Worm (Caenorhabditis elegans) whole organism, early embryonic: ENCODE results near the gene C54F6.15.

Experiments used
- B0310.2 ChIP-seq: sonication (generic microtip); optimal IDR thresholded peaks from 2 replicates; lab custom pipeline; 2016; ENCODE audit warnings: mild to moderate bottlenecking, missing genetic modification characterization, missing compliant biosample characterization
- F13C5.2 ChIP-seq: sonication (generic microtip); optimal IDR thresholded peaks from 2 replicates; lab custom pipeline; 2017; ENCODE audit warnings: mild to moderate bottlenecking, missing genetic modification characterization, inconsistent platforms, missing compliant biosample characterization
- aly-1 ChIP-seq: sonication (generic microtip); optimal IDR thresholded peaks from 2 replicates; lab custom pipeline; 2016; ENCODE audit warnings: missing genetic modification characterization, missing compliant biosample characterization
- ama-1 ChIP-seq: fragments of 150-350 bp; optimal IDR thresholded peaks from 2 replicates; lab custom pipeline; 2014
- ceh-13 ChIP-seq: fragments of 200-800 bp; sonication (Bioruptor generic); optimal IDR thresholded peaks from 2 replicates; lab custom pipeline; 2018; ENCODE audit warnings: mild to moderate bottlenecking, missing genetic modification characterization, missing compliant biosample characterization
- ceh-36 ChIP-seq: sonication (generic microtip); optimal IDR thresholded peaks from 2 replicates; lab custom pipeline; 2016; ENCODE audit warnings: missing genetic modification characterization, inconsistent platforms, missing compliant biosample characterization
- ets-7 ChIP-seq: sonication (generic microtip); optimal IDR thresholded peaks from 2 replicates; lab custom pipeline; 2016; ENCODE audit warnings: missing genotype, missing genetic modification characterization, missing compliant biosample characterization
- flt-1 ChIP-seq: fragments of 200-800 bp; sonication (Bioruptor generic); IDR thresholded peaks from 2 replicates; pipeline ENCODE4 v1.3.6; 2022; ENCODE audit warnings: missing genetic modification characterization, missing compliant biosample characterization
- hmbx-1 ChIP-seq: sonication (generic microtip); optimal IDR thresholded peaks from 2 replicates; lab custom pipeline; 2016; ENCODE audit warnings: mild to moderate bottlenecking, missing genetic modification characterization, missing compliant biosample characterization
- hmg-4 ChIP-seq: fragments of 200-800 bp; sonication (Bioruptor generic); optimal IDR thresholded peaks from 2 replicates; lab custom pipeline; 2018; ENCODE audit warnings: mild to moderate bottlenecking, missing genetic modification characterization, missing compliant biosample characterization
- hnd-1 ChIP-seq: sonication (generic microtip); optimal IDR thresholded peaks from 2 replicates; lab custom pipeline; 2016; ENCODE audit warnings: missing genetic modification characterization, missing compliant biosample characterization
- pes-1 ChIP-seq: fragments of 200-800 bp; sonication (Bioruptor generic); IDR thresholded peaks from 2 replicates; pipeline ENCODE4 v1.3.6; 2022; ENCODE audit warnings: missing genetic modification reagents, missing genetic modification characterization, missing compliant biosample characterization
- scrt-1 ChIP-seq: fragments of 200-800 bp; sonication (Bioruptor generic); IDR thresholded peaks from 2 replicates; pipeline ENCODE4 v1.3.6; 2022; ENCODE audit warnings: missing genetic modification characterization, missing compliant biosample characterization
- sea-1 ChIP-seq: fragments of 200-800 bp; sonication (Bioruptor generic); conservative IDR thresholded peaks from 2 replicates; pipeline ENCODE4 v1.3.6; 2022; ENCODE audit warnings: missing genetic modification characterization, missing compliant biosample characterization
- tbx-11 ChIP-seq: fragments of 200-800 bp; sonication (Bioruptor generic); IDR thresholded peaks from 2 replicates; pipeline ENCODE4 v1.3.6; 2022; ENCODE audit warnings: missing genetic modification characterization, missing compliant biosample characterization
- tbx-37 ChIP-seq: fragments of 200-800 bp; sonication (Bioruptor generic); conservative IDR thresholded peaks from 2 replicates; pipeline ENCODE4 v1.3.6; 2022; ENCODE audit warnings: missing genetic modification reagents, missing genetic modification characterization, missing compliant biosample characterization
- tra-4 ChIP-seq: sonication (generic microtip); optimal IDR thresholded peaks from 2 replicates; lab custom pipeline; 2017; ENCODE audit warnings: missing genetic modification characterization, missing compliant biosample characterization

C54F6.15 gene

DNA sequence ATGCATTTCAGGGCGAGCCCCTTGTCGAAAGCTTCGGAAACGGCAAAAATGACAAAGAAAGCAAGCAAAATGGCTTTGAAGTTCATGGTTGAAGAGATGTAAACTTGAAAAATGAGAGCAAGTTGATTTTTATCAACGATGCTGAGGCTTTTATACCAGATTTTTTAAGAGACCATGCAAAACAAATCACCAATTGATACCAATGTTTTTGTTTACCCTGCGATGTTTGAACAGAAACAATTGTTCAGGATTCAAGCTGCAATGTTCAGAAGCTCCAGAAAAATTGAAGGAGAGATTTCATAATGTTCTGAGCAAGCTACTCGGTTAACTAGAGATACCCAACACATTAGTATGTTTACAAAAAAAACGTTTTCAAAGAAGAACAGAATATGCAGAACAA, at the start of gene C54F6.15:
C54F6.15 (minus strand) TSS at position 101 of the 400 bp plus-strand sequence.
- no peak for TF ChIP-seq sea-1 (GFP tag; lab: Robert Waterston, UW)
- no peak for TF ChIP-seq ets-7 (tag; lab: Kevin White, UChicago)
- no peak for TF ChIP-seq tbx-11 (GFP tag; lab: Robert Waterston, UW)
- no peak for TF ChIP-seq tbx-37 (GFP tag; lab: Robert Waterston, UW)
- TF ChIP-seq scrt-1 (GFP tag; lab: Robert Waterston, UW) = no peak
- TF ChIP-seq hmg-4 (GFP tag; lab: Kevin White, UChicago) = no peak
- TF ChIP-seq pes-1 = no peak
- no peak for TF ChIP-seq hnd-1 (tag; lab: Kevin White, UChicago)
- TF ChIP-seq tra-4 (tag; lab: Kevin White, UChicago) = no peak
- no peak for TF ChIP-seq F13C5.2 (tag; lab: Kevin White, UChicago)

DNA sequence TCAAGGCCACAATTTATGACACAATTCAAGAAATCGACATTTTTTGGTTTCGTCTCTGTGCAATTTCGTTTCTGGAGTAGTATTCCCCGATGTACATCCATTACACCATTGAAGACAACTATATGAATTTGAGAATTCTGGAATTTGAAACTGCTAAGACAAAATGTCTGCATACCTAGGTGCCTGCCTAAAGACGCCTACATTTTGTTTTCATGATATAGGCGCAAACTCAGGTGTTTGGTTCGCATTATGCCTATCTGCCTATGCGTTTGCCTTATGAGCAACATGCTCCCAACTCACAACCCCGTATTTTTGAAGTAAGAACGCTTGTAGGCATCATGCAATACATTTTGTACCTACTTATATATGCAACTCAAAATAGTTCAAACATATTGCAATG, 48.8 kb upstream of the C54F6.15 start, which contains the start of gene F19F10.14:
F19F10.14 (minus strand) TSS at position 101 of the 400 bp plus-strand sequence.
- no peak for TF ChIP-seq ama-1 (lab: Kevin White, UChicago)
- TF ChIP-seq F13C5.2 (tag; lab: Kevin White, UChicago) = no peak
- no peak for TF ChIP-seq tra-4 (tag; lab: Kevin White, UChicago)
- TF ChIP-seq B0310.2 (tag; lab: Kevin White, UChicago) = no peak
- no peak for TF ChIP-seq aly-1 (tag; lab: Kevin White, UChicago)
- no peak for TF ChIP-seq tbx-11 (GFP tag; lab: Robert Waterston, UW)
- no peak for TF ChIP-seq tbx-37 (GFP tag; lab: Robert Waterston, UW)
- TF ChIP-seq pes-1 = no peak
- TF ChIP-seq ceh-36 = no peak
- TF ChIP-seq hnd-1 (tag; lab: Kevin White, UChicago) = no peak
- TF ChIP-seq sea-1 (GFP tag; lab: Robert Waterston, UW) = no peak
- no peak for TF ChIP-seq ets-7 (tag; lab: Kevin White, UChicago)
- no peak for TF ChIP-seq ceh-13 (GFP tag; lab: Kevin White, UChicago)
- TF ChIP-seq hmg-4 (GFP tag; lab: Kevin White, UChicago) = no peak
- no peak for TF ChIP-seq scrt-1 (GFP tag; lab: Robert Waterston, UW)
- TF ChIP-seq hmbx-1 (tag; lab: Kevin White, UChicago) = no peak
- no peak for TF ChIP-seq flt-1 (GFP tag; lab: Robert Waterston, UW)

DNA sequence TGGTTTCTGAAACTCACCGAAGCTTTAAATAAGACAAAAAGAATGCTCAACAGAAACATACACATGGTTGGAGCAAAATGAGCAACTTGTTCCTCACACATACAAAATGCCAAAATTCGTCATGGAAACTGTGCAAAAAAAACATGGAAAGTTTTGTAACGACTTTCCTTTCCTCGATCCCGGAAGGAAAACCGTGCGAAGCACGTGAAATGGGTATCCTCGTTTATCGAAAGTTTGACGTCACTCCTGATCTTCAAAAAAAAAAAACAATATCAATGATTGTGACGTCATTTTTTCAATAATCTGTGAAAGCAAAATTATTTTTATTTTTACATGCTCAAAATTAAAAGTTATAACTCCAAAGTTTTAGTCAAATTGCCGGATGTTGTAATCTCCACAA, 48.1 kb upstream of the C54F6.15 start, which contains the start of gene clec-212:
clec-212 (minus strand) TSS at position 101 of the 400 bp plus-strand sequence.
- TF ChIP-seq ama-1 (lab: Kevin White, UChicago) (no peak), sea-1 (GFP tag; lab: Robert Waterston, UW) (no peak), scrt-1 (GFP tag; lab: Robert Waterston, UW) (no peak), aly-1 (tag; lab: Kevin White, UChicago) (no peak), tra-4 (tag; lab: Kevin White, UChicago) (no peak), ets-7 (tag; lab: Kevin White, UChicago) (no peak), hmg-4 (GFP tag; lab: Kevin White, UChicago) (no peak), ceh-36 (no peak), B0310.2 (tag; lab: Kevin White, UChicago) (no peak), ceh-13 (GFP tag; lab: Kevin White, UChicago) (no peak), pes-1 (no peak), hmbx-1 (tag; lab: Kevin White, UChicago) (no peak), F13C5.2 (tag; lab: Kevin White, UChicago) (no peak), hnd-1 (tag; lab: Kevin White, UChicago) (no peak), tbx-11 (GFP tag; lab: Robert Waterston, UW) (no peak), flt-1 (GFP tag; lab: Robert Waterston, UW) (no peak), tbx-37 (GFP tag; lab: Robert Waterston, UW) (no peak)

DNA sequence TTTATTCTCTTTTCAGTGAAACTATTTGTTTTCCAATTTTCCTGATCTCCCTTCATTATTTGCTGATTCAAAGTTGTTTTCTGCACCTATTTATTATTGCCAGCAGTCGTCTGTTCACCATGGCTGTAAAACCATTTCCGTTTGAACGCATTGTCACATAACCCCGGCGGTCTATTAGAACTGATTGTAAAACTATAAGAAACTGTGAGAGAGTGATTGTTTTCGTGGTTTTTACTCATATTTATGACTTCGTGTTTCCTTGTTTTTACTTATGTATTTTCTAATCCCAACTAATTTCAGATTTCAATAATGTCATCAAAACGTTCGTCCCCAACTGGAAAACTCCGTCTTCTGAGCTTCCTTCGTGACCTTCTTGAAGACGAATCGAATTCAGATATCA, 40.8 kb upstream of the C54F6.15 start, which contains the start of gene F19F10.1:
F19F10.1 (plus strand) TSS at position 301 of the 400 bp plus-strand sequence.
- TF ChIP-seq hmg-4 (GFP tag; lab: Kevin White, UChicago) (no peak), F13C5.2 (tag; lab: Kevin White, UChicago) (no peak), ama-1 (lab: Kevin White, UChicago) (no peak), sea-1 (GFP tag; lab: Robert Waterston, UW) (no peak), scrt-1 (GFP tag; lab: Robert Waterston, UW) (no peak), aly-1 (tag; lab: Kevin White, UChicago) (no peak), tra-4 (tag; lab: Kevin White, UChicago) (no peak), hmbx-1 (tag; lab: Kevin White, UChicago) (no peak), pes-1 (no peak), hnd-1 (tag; lab: Kevin White, UChicago) (no peak), tbx-37 (GFP tag; lab: Robert Waterston, UW) (no peak), ceh-36 (no peak), B0310.2 (tag; lab: Kevin White, UChicago) (no peak)

DNA sequence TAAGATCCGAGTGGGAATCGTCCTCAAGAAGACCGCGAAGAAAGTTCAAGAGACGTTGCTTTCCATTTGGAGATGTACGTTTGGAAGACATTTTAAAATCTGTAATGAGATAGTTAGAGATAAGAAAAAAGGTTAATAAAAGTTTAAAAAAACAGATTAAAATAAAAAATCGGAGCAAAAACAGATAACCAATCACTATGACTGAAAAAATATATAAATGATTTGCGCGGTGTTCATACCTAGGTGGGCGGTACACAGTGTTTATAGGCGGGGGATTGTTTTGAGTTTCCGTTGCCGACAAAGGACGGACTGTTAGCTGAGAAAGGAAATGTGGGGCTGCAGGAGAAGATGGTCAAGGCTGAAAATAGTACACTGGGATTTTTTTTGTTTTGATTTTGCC, 36.5 kb upstream of the C54F6.15 start, which contains the start of gene ets-7:
ets-7 (minus strand) TSS at position 101 of the 400 bp plus-strand sequence.
- TF ChIP-seq ceh-36 = no peak
- TF ChIP-seq pes-1 = no peak
- TF ChIP-seq hmbx-1 (tag; lab: Kevin White, UChicago) = no peak
- no peak for TF ChIP-seq B0310.2 (tag; lab: Kevin White, UChicago)
- TF ChIP-seq ama-1 (lab: Kevin White, UChicago) = no peak
- TF ChIP-seq ceh-13 (GFP tag; lab: Kevin White, UChicago) = no peak
- no peak for TF ChIP-seq tbx-37 (GFP tag; lab: Robert Waterston, UW)
- TF ChIP-seq hnd-1 (tag; lab: Kevin White, UChicago) = no peak
- no peak for TF ChIP-seq F13C5.2 (tag; lab: Kevin White, UChicago)
- TF ChIP-seq aly-1 (tag; lab: Kevin White, UChicago) = no peak
- TF ChIP-seq tbx-11 (GFP tag; lab: Robert Waterston, UW) = no peak
- TF ChIP-seq sea-1 (GFP tag; lab: Robert Waterston, UW) = no peak
- TF ChIP-seq tra-4 (tag; lab: Kevin White, UChicago) = no peak
- no peak for TF ChIP-seq ets-7 (tag; lab: Kevin White, UChicago)
- no peak for TF ChIP-seq hmg-4 (GFP tag; lab: Kevin White, UChicago)
- no peak for TF ChIP-seq scrt-1 (GFP tag; lab: Robert Waterston, UW)
- no peak for TF ChIP-seq flt-1 (GFP tag; lab: Robert Waterston, UW)

DNA sequence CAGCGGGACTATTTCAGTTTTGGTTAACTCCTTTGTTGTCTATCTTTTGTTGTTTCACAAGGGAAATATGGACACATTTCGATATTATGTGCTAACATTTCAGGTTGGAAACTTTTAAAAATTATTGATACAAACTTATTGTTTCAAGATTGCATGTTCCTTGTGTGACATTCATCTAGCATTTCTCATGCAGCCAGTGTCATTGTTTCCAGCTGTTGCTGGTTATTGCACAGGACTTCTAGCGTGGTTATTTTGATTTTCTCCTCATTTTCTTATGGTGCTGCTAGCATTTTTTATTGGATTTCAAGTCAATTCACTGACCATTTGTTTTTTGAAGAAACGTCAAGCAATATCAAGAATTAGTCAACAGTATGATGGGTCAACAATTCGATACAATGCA, 33.7 kb upstream of the C54F6.15 start:
- TF ChIP-seq tbx-37 (GFP tag; lab: Robert Waterston, UW) (no peak), ets-7 (tag; lab: Kevin White, UChicago) (no peak), hnd-1 (tag; lab: Kevin White, UChicago) (no peak), F13C5.2 (tag; lab: Kevin White, UChicago) (no peak), flt-1 (GFP tag; lab: Robert Waterston, UW) (no peak), hmbx-1 (tag; lab: Kevin White, UChicago) (no peak), aly-1 (tag; lab: Kevin White, UChicago) (no peak)
